Fruit fly (Drosophila melanogaster): ENCODE results near the gene CG43293.

DNA sequence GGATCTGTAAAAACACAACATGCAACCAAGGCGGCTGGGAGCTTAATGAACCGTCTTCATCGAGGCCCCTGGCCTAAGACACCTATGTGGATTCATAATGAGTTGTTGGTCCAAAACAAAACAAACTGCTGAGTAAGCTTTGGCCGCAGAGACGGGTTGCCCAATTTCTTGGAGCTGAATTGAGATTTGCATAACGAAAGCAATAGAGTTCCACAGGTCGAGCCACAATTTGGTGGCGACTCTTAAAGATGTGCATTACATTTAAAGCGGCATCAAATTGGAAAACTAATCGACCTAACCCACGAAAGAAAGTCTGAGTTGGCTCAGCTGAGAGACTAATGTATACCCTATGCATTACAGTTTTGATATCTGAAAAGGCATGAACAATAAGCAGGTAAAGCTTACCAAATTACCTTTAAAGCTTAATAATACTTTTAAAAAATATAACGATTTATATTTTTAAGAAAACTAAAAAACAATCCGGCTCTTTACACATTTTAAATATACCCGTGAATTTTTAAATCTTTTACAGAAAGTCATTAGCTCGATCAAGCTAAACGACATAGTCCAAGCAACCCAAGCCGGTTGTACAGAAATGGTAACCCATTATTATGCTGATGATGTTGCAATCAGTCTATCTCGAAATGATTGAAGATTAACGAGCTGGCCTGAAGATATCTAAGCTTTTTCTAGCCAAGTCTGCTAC lies 27.5 kb upstream of the CG43293 start, which contains the start of gene CG13297:
- TF ChIP-seq CG33017 (tag; optimal IDR thresholded peaks at IDR 0.05) (no peak), CG1620 (GFP tag; optimal IDR thresholded peaks at IDR 0.05) (no peak), Clk (GFP tag; optimal IDR thresholded peaks at IDR 0.05) (no peak), tj (GFP tag; optimal IDR thresholded peaks at IDR 0.05) (no peak)

Data from whole organism, adult.